Worm (Caenorhabditis elegans): ENCODE results near the gene daf-22.

Gene daf-22

DNA sequence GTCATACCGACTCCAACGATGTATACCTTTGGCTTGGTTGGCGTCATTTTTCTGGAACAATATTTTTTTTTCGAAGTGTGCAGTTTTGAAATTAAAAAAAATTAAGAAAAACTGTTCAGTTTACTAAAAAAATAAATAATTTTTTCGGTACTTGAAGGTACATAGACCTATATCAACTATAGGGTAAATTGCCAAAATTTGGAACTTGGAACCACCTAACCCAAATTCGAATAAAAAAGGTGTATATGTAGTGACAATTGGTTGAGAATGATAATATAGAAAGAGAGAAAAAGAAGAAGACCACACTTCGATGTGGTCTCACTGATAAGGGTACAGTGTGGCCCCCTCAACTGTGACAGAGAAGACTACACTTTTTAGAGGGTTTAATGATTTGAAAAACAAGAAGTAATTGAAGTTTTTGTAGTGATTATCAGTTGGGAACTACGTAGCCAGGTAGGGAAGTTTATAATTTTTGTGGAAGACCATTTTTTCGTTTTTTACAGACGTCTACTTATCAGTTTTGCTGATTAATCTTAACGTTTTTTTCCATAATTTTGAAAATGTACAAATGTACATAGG, at the start of gene daf-22:
Gene daf-22 (minus strand): TSS at position 51 of the 579 bp plus-strand sequence.
- no peak for TF ChIP-seq nhr-11 (tag; optimal IDR thresholded peaks at IDR 0.05)
- TF ChIP-seq zag-1 (tag; optimal IDR thresholded peaks at IDR 0.05), result no peak
- peak; percentile 37 for TF ChIP-seq pha-4 (tag; optimal IDR thresholded peaks at IDR 0.05)
- TF ChIP-seq elt-2 (tag; optimal IDR thresholded peaks at IDR 0.05), result peak; percentile 98
- no peak for TF ChIP-seq fkh-10 (GFP tag; optimal IDR thresholded peaks at IDR 0.05)
- TF ChIP-seq ceh-28 (tag; optimal IDR thresholded peaks at IDR 0.05), result no peak
- TF ChIP-seq egl-5 (tag; optimal IDR thresholded peaks at IDR 0.05), result no peak
- TF ChIP-seq elt-3 (tag; optimal IDR thresholded peaks at IDR 0.05), result no peak
- TF ChIP-seq nfya-1 (tag; optimal IDR thresholded peaks at IDR 0.05; ENCODE audit: insufficient read depth), result peak; percentile 19
- no peak for TF ChIP-seq ceh-16 (tag; optimal IDR thresholded peaks at IDR 0.05)
- no peak for TF ChIP-seq nhr-43 (tag; optimal IDR thresholded peaks at IDR 0.05; ENCODE audit: poor library complexity, severe bottlenecking)
- TF ChIP-seq fos-1 (tag; optimal IDR thresholded peaks at IDR 0.05), result no peak
- TF ChIP-seq hmg-11 (tag; optimal IDR thresholded peaks at IDR 0.05), result no peak
- no peak for TF ChIP-seq ztf-4 (tag; optimal IDR thresholded peaks at IDR 0.05)
- peak; percentile 49 for TF ChIP-seq jun-1 (tag; optimal IDR thresholded peaks at IDR 0.05)
- no peak for TF ChIP-seq aly-2 (tag; optimal IDR thresholded peaks at IDR 0.05)
- no peak for TF ChIP-seq ama-1 (optimal IDR thresholded peaks at IDR 0.05)
- TF ChIP-seq pqm-1 (tag; optimal IDR thresholded peaks at IDR 0.05), result peak; percentile 93
- TF ChIP-seq mml-1 (tag; optimal IDR thresholded peaks at IDR 0.05), result no peak
- TF ChIP-seq fkh-2 (tag; optimal IDR thresholded peaks at IDR 0.05), result no peak
- TF ChIP-seq lin-15B (tag; optimal IDR thresholded peaks at IDR 0.05), result no peak
- no peak for TF ChIP-seq unc-39 (tag; optimal IDR thresholded peaks at IDR 0.05)
- no peak for TF ChIP-seq ceh-9 (tag; optimal IDR thresholded peaks at IDR 0.05)

ce11 chrII:12473406-12473805, 47.9 kb upstream of the daf-22 start, which contains the start of gene srg-17:
Gene srg-17 (plus strand): TSS chrII:12473706.
- TF ChIP-seq ceh-9 (tag; optimal IDR thresholded peaks at IDR 0.05), result no peak
- TF ChIP-seq ZK546.5 (tag; optimal IDR thresholded peaks at IDR 0.05), result no peak
- no peak for TF ChIP-seq tbx-2 (tag; optimal IDR thresholded peaks at IDR 0.05)
- no peak for TF ChIP-seq egl-27 (tag; optimal IDR thresholded peaks at IDR 0.05)
- no peak for TF ChIP-seq lin-39 (tag; optimal IDR thresholded peaks at IDR 0.05)
- no peak for TF ChIP-seq hmg-11 (tag; optimal IDR thresholded peaks at IDR 0.05)
- TF ChIP-seq skn-1 (tag; optimal IDR thresholded peaks at IDR 0.05), result no peak
- TF ChIP-seq nhr-23 (tag; optimal IDR thresholded peaks at IDR 0.05), result no peak
- TF ChIP-seq pha-4 (tag; optimal IDR thresholded peaks at IDR 0.05), result no peak
- no peak for TF ChIP-seq daf-12 (tag; optimal IDR thresholded peaks at IDR 0.05)
- no peak for TF ChIP-seq lsy-12 (tag; optimal IDR thresholded peaks at IDR 0.05)

ce11 chrII:12471138-12471855, 45.8 kb upstream of the daf-22 start, which contains the start of the genes F15A4.5 and phat-8:
Gene F15A4.5 (minus strand): TSS chrII:12471238.
Gene phat-8 (plus strand): TSS chrII:12471805.
- no peak for TF ChIP-seq unc-62 (GFP tag; optimal IDR thresholded peaks at IDR 0.05)
- TF ChIP-seq sea-2 (GFP tag; optimal IDR thresholded peaks at IDR 0.05), result no peak
- TF ChIP-seq R02D3.7 (tag; optimal IDR thresholded peaks at IDR 0.05), result no peak
- no peak for TF ChIP-seq nhr-23 (tag; optimal IDR thresholded peaks at IDR 0.05)
- TF ChIP-seq aly-2 (tag; optimal IDR thresholded peaks at IDR 0.05), result no peak

DNA sequence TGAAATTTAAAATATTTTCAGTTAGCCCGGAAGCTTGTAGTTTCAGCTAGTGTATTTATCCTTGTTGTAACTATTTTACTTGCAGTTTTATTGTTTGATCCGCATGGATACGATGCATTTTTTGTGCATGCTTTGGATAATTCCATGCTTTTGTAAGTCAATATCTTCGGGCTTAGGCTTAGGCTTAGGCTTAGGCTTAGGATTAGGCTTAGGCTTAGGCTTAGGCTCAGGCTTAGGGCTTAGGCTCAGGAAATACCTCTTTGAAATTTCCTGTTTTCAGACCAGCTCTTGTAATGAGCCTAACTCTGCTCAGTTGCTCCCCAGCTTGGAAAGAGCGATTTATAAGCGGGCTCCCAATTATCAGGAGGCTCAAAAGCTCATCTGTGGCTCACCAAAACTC, 41.6 kb upstream of the daf-22 start, which contains the start of gene srg-16:
Gene srg-16 (plus strand): TSS at position 87 of the 400 bp plus-strand sequence.
- no peak for TF ChIP-seq fkh-2 (tag; optimal IDR thresholded peaks at IDR 0.05)
- TF ChIP-seq mdl-1 (tag; optimal IDR thresholded peaks at IDR 0.05), result no peak
- no peak for TF ChIP-seq tbx-2 (tag; optimal IDR thresholded peaks at IDR 0.05)
- TF ChIP-seq nhr-77 (tag; optimal IDR thresholded peaks at IDR 0.05), result no peak
- no peak for TF ChIP-seq nhr-237 (tag; optimal IDR thresholded peaks at IDR 0.05)
- TF ChIP-seq nhr-43 (tag; optimal IDR thresholded peaks at IDR 0.05; ENCODE audit: poor library complexity, severe bottlenecking), result no peak
